Worm (Caenorhabditis elegans): ENCODE measurements around the gene math-18.

DNA sequence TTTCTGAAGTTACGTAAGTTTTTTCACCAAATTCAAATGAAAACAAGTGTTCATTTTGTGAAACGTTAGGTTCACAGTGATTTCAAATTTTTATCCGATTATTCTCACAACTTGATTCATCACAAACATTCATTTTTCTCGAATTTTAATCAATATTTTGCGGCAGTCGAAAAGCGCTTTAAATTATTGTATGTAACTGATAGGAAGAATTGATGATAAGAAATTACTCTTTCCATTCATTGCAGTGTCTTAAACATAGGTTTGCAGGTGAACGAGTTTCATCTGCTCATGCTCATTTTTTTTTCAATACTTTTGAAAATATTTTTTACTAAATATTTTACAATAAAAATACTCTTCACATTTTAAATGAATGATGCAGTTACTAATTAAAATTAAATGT lies 1.4 kb upstream of the math-18 start:
- TF ChIP-seq T22C8.4 (GFP tag; IDR thresholded peaks at IDR 0.05) (no peak), ref-1 (GFP tag; conservative IDR thresholded peaks at IDR 0.05) (no peak)

Data from whole organism, midembryonic.